Fruit fly (Drosophila melanogaster) whole organism, embryonic: ENCODE measurements around the gene SelG.

Source experiments
- Ada2b ChIP-seq: fragments of 200-800 bp; sonication (Bioruptor generic); IDR thresholded peaks from 2 replicates; pipeline ENCODE4 v1.3.6; 2022; ENCODE audit warnings: missing biosample characterization, missing genetic modification characterization
- Bdp1 ChIP-seq: fragments of 200-800 bp; sonication (Bioruptor generic); optimal IDR thresholded peaks from 3 replicates; lab custom pipeline; 2016; ENCODE audit warnings: missing biosample characterization, missing genetic modification characterization
- CG11398 ChIP-seq: fragments of 200-800 bp; sonication (Bioruptor generic); optimal IDR thresholded peaks from 2 replicates; lab custom pipeline; 2016; ENCODE audit warnings: missing biosample characterization, missing genetic modification characterization
- CG12744 ChIP-seq: fragments of 200-800 bp; sonication (Bioruptor generic); optimal IDR thresholded peaks from 2 replicates; lab custom pipeline; 2016; ENCODE audit warnings: missing biosample characterization, missing genetic modification characterization
- CG15269 ChIP-seq: fragments of 200-800 bp; sonication (Bioruptor generic); optimal IDR thresholded peaks from 2 replicates; lab custom pipeline; 2018; ENCODE audit warnings: missing biosample characterization, mild to moderate bottlenecking, missing genetic modification characterization, moderate library complexity
- CG15696 ChIP-seq: fragments of 200-800 bp; sonication (Bioruptor generic); optimal IDR thresholded peaks from 2 replicates; lab custom pipeline; 2019; ENCODE audit warnings: missing biosample characterization, mild to moderate bottlenecking, missing genetic modification characterization, moderate library complexity
- CG17361 ChIP-seq: fragments of 200-800 bp; sonication (Bioruptor generic); IDR thresholded peaks from 3 replicates; pipeline ENCODE4 v1.3.6; 2022; ENCODE audit warnings: missing biosample characterization, missing genetic modification characterization
- CG17612 ChIP-seq: fragments of 200-800 bp; sonication (Bioruptor generic); IDR thresholded peaks from 2 replicates; pipeline ENCODE4 v1.3.6; 2022; ENCODE audit warnings: missing biosample characterization, missing genetic modification characterization
- CG2678 ChIP-seq: fragments of 200-800 bp; sonication (Bioruptor generic); optimal IDR thresholded peaks from 3 replicates; lab custom pipeline; 2019; ENCODE audit warnings: missing biosample characterization, mild to moderate bottlenecking, missing genetic modification characterization, moderate library complexity
- CG2875 ChIP-seq: fragments of 200-800 bp; sonication (Bioruptor generic); optimal IDR thresholded peaks from 2 replicates; lab custom pipeline; 2017; ENCODE audit warnings: missing biosample characterization, mild to moderate bottlenecking, missing genetic modification characterization, missing genetic modification reagents
- CG32532 ChIP-seq: fragments of 200-800 bp; sonication (Bioruptor generic); IDR thresholded peaks from 2 replicates; pipeline ENCODE4 v1.3.6; 2022; ENCODE audit warnings: missing biosample characterization, missing genetic modification characterization
- CG33557 ChIP-seq: fragments of 200-800 bp; sonication (Bioruptor generic); optimal IDR thresholded peaks from 2 replicates; lab custom pipeline; 2019; ENCODE audit warnings: missing biosample characterization, mild to moderate bottlenecking, missing genetic modification characterization, moderate library complexity
- CG34422 ChIP-seq: fragments of 200-800 bp; sonication (Bioruptor generic); IDR thresholded peaks from 3 replicates; pipeline ENCODE4 v1.3.6; 2022; ENCODE audit warnings: missing biosample characterization, missing genetic modification characterization
- CG4730 ChIP-seq: fragments of 200-800 bp; sonication (Bioruptor generic); IDR thresholded peaks from 2 replicates; pipeline ENCODE4 v1.3.6; 2022; ENCODE audit warnings: missing biosample characterization, missing genetic modification characterization
- CG6765 ChIP-seq: fragments of 200-800 bp; sonication (Bioruptor generic); optimal IDR thresholded peaks from 3 replicates; lab custom pipeline; 2017; ENCODE audit warnings: missing biosample characterization, mild to moderate bottlenecking, missing genetic modification characterization
- CG7786 ChIP-seq: fragments of 200-800 bp; sonication (Bioruptor generic); optimal IDR thresholded peaks from 2 replicates; lab custom pipeline; 2016; ENCODE audit warnings: missing biosample characterization, missing genetic modification characterization
- CG8359 ChIP-seq: fragments of 200-800 bp; sonication (Bioruptor generic); optimal IDR thresholded peaks from 2 replicates; lab custom pipeline; 2017; ENCODE audit warnings: missing biosample characterization, mild to moderate bottlenecking, missing genetic modification characterization, borderline replicate concordance
- CG8765 ChIP-seq: fragments of 200-800 bp; sonication (Bioruptor generic); IDR thresholded peaks from 2 replicates; pipeline ENCODE4 v1.3.6; 2022; ENCODE audit warnings: missing biosample characterization, missing genetic modification characterization
- HLH4C ChIP-seq: fragments of 200-800 bp; sonication (Bioruptor generic); IDR thresholded peaks from 3 replicates; pipeline ENCODE4 v1.3.6; 2022; ENCODE audit warnings: missing biosample characterization, missing genetic modification characterization; ENCODE audit not compliant: partially characterized antibody
- HLHmδ ChIP-seq: fragments of 200-800 bp; sonication (Bioruptor generic); optimal IDR thresholded peaks from 2 replicates; lab custom pipeline; 2018; ENCODE audit warnings: missing biosample characterization, mild to moderate bottlenecking, missing genetic modification characterization, moderate library complexity
- Kr ChIP-seq: fragments of 200-800 bp; sonication (Bioruptor generic); optimal IDR thresholded peaks from 2 replicates; lab custom pipeline; 2017; ENCODE audit warnings: missing biosample characterization, mild to moderate bottlenecking, missing genetic modification characterization
- Lpt ChIP-seq: fragments of >200 bp; optimal IDR thresholded peaks from 2 replicates; lab custom pipeline; 2018; ENCODE audit warnings: missing biosample characterization, missing genetic modification characterization
- Neu2 ChIP-seq: fragments of 200-800 bp; sonication (Bioruptor generic); optimal IDR thresholded peaks from 3 replicates; lab custom pipeline; 2016; ENCODE audit warnings: missing biosample characterization, missing genetic modification characterization, borderline replicate concordance
- Nf-YC ChIP-seq: fragments of 200-800 bp; optimal IDR thresholded peaks from 3 replicates; lab custom pipeline; 2019; ENCODE audit warnings: missing biosample characterization, mild to moderate bottlenecking, missing genetic modification characterization, moderate library complexity
- Oaz ChIP-seq: fragments of 200-800 bp; sonication (Bioruptor generic); IDR thresholded peaks from 2 replicates; pipeline ENCODE4 v1.3.6; 2022; ENCODE audit warnings: missing biosample characterization, missing genetic modification characterization
- Sox102F ChIP-seq: fragments of 200-800 bp; sonication (Bioruptor generic); optimal IDR thresholded peaks from 2 replicates; lab custom pipeline; 2018; ENCODE audit warnings: missing biosample characterization, mild to moderate bottlenecking, missing genetic modification characterization, moderate library complexity
- abd-A ChIP-seq: fragments of 200-800 bp; sonication (Bioruptor generic); optimal IDR thresholded peaks from 3 replicates; lab custom pipeline; 2019; ENCODE audit warnings: missing biosample characterization, mild to moderate bottlenecking, missing genetic modification characterization, moderate library complexity
- br ChIP-seq: fragments of >200 bp; optimal IDR thresholded peaks from 2 replicates; lab custom pipeline; 2017
- cad ChIP-seq: fragments of >200 bp; optimal IDR thresholded peaks from 2 replicates; lab custom pipeline; 2017; ENCODE audit warnings: missing biosample characterization, missing genetic modification characterization
- crc ChIP-seq: fragments of 200-800 bp; sonication (Bioruptor generic); optimal IDR thresholded peaks from 2 replicates; lab custom pipeline; 2016; ENCODE audit warnings: missing biosample characterization, missing genetic modification characterization
- dpn ChIP-seq, 2 experiments: fragments of 200-800 bp; sonication (Bioruptor generic); optimal IDR thresholded peaks; 3 replicates each; lab custom pipeline; 2016; ENCODE audit warnings: missing biosample characterization in 2 of 2, missing genetic modification characterization in 2 of 2
- ewg ChIP-seq: fragments of 200-800 bp; sonication (Bioruptor generic); optimal IDR thresholded peaks from 3 replicates; lab custom pipeline; 2017; ENCODE audit warnings: mild to moderate bottlenecking, missing biosample characterization, missing genetic modification reagents, missing genetic modification characterization
- gsb-n ChIP-seq: fragments of 200-800 bp; sonication (Bioruptor generic); optimal IDR thresholded peaks from 3 replicates; lab custom pipeline; 2018; ENCODE audit warnings: missing biosample characterization, mild to moderate bottlenecking, missing genetic modification characterization
- h ChIP-seq: fragments of >200 bp; optimal IDR thresholded peaks from 2 replicates; lab custom pipeline; 2017
- ind ChIP-seq: fragments of 200-800 bp; sonication (Bioruptor generic); optimal IDR thresholded peaks from 3 replicates; lab custom pipeline; 2016; ENCODE audit warnings: missing biosample characterization, missing genetic modification characterization
- jumu ChIP-seq: fragments of 200-800 bp; sonication (Bioruptor generic); optimal IDR thresholded peaks from 3 replicates; lab custom pipeline; 2016; ENCODE audit warnings: missing biosample characterization, missing genetic modification characterization
- lola ChIP-seq, 3 experiments: fragments of >200 bp in 2 of 3; fragments of 200-800 bp in 1 of 3; sonication (Bioruptor generic) in 1 of 3; optimal IDR thresholded peaks; 2 replicates each; lab custom pipeline; 2017 to 2019; ENCODE audit warnings: missing biosample characterization in 3 of 3, missing genetic modification characterization in 3 of 3, mild to moderate bottlenecking in 1 of 3, moderate library complexity in 1 of 3
- lov ChIP-seq, 2 experiments: fragments of 200-800 bp in 1 of 2; fragments of >200 bp in 1 of 2; sonication (Bioruptor generic) in 1 of 2; IDR thresholded peaks in 1 of 2; optimal IDR thresholded peaks in 1 of 2; 2 replicates in 1 of 2; 3 replicates in 1 of 2; pipeline versions ENCODE4 v1.3.6 to Lab custom; 2017 to 2022; ENCODE audit warnings: missing biosample characterization in 1 of 2, missing genetic modification characterization in 1 of 2
- mam ChIP-seq: fragments of 200-800 bp; sonication (Bioruptor generic); optimal IDR thresholded peaks from 3 replicates; lab custom pipeline; 2016; ENCODE audit warnings: missing biosample characterization, missing genetic modification characterization
- nmo ChIP-seq: fragments of 200-800 bp; sonication (Bioruptor generic); optimal IDR thresholded peaks from 2 replicates; lab custom pipeline; 2018; ENCODE audit warnings: missing biosample characterization, mild to moderate bottlenecking, missing genetic modification characterization, moderate library complexity
- pros ChIP-seq: fragments of 200-800 bp; sonication (Bioruptor generic); optimal IDR thresholded peaks from 3 replicates; lab custom pipeline; 2019; ENCODE audit warnings: missing biosample characterization, mild to moderate bottlenecking, missing genetic modification characterization, moderate library complexity
- sna ChIP-seq: fragments of 200-800 bp; sonication (Bioruptor generic); IDR thresholded peaks from 2 replicates; pipeline ENCODE4 v1.3.6; 2022; ENCODE audit warnings: missing biosample characterization, missing genetic modification characterization; ENCODE audit not compliant: partially characterized antibody
- stc ChIP-seq: fragments of 200-800 bp; sonication (Bioruptor generic); IDR thresholded peaks from 2 replicates; pipeline ENCODE4 v1.3.6; 2022; ENCODE audit warnings: missing biosample characterization, missing genetic modification characterization
- stwl ChIP-seq: fragments of 200-800 bp; sonication (Bioruptor generic); optimal IDR thresholded peaks from 3 replicates; lab custom pipeline; 2018; ENCODE audit warnings: missing biosample characterization, mild to moderate bottlenecking, missing genetic modification characterization, moderate library complexity
- tin ChIP-seq: fragments of 200-800 bp; sonication (Bioruptor generic); optimal IDR thresholded peaks from 3 replicates; lab custom pipeline; 2016; ENCODE audit warnings: missing biosample characterization, missing genetic modification characterization
- tll ChIP-seq, 2 experiments: fragments of 200-800 bp in 1 of 2; fragments of >200 bp in 1 of 2; sonication (Bioruptor generic) in 1 of 2; optimal IDR thresholded peaks; 2 replicates each; lab custom pipeline; 2017 to 2019; ENCODE audit warnings: missing biosample characterization in 2 of 2, missing genetic modification characterization in 2 of 2, mild to moderate bottlenecking in 1 of 2, moderate library complexity in 1 of 2
- toy ChIP-seq: fragments of 200-800 bp; sonication (Bioruptor generic); IDR thresholded peaks from 2 replicates; pipeline ENCODE4 v1.3.6; 2022; ENCODE audit warnings: missing biosample characterization, missing genetic modification characterization
- trem ChIP-seq: fragments of 200-800 bp; optimal IDR thresholded peaks from 3 replicates; lab custom pipeline; 2019; ENCODE audit warnings: missing biosample characterization, mild to moderate bottlenecking, missing genetic modification characterization, moderate library complexity
- tup ChIP-seq: fragments of 200-800 bp; sonication (Bioruptor generic); optimal IDR thresholded peaks from 2 replicates; lab custom pipeline; 2016; ENCODE audit warnings: missing biosample characterization, mild to moderate bottlenecking, missing genetic modification characterization, moderate library complexity
- zen ChIP-seq: fragments of 200-800 bp; sonication (Bioruptor generic); optimal IDR thresholded peaks from 3 replicates; lab custom pipeline; 2018; ENCODE audit warnings: missing biosample characterization, mild to moderate bottlenecking, missing genetic modification characterization, moderate library complexity

Gene SelG

DNA sequence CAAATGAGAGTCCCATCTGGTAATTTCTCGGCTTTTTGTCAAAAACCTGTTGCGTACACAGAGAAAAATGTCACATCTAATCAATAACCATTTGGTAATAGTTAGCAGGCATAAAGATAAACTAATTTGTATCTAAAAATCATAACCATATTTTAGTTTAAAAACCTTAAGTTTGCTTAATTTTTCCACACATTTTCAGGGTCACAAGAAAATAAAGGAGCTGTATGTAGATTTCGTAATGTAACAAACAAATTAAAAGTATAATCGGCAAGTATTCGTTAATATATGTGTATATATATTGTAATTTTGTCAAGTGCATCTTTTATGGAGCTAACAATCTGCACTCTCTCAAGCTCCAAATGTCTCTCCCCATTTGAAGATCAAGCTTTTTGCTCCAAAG, 33.9 kb downstream of the SelG start (continued):
- TF ChIP-seq CG17361 (GFP tag; lab: Robert Waterston, UW), result peak; percentile 98
- TF ChIP-seq lov (optimal IDR thresholded peaks at IDR 0.05; lab: Kevin White, UChicago), result no peak
- 0 out of 3 replicates have a peak, but pooled peaks have one; percentile 20 for TF ChIP-seq lov (GFP tag; IDR thresholded peaks at IDR 0.05; lab: Robert Waterston, UW)
- TF ChIP-seq stwl (tag; lab: Kevin White, UChicago), result no peak
- peak; percentile 85 to 87 for TF ChIP-seq dpn (GFP tag; optimal IDR thresholded peaks at IDR 0.05; lab: Kevin White, UChicago)
- peak; percentile 84 for TF ChIP-seq gsb-n
- no peak for TF ChIP-seq Neu2
- peak; percentile 46 for TF ChIP-seq jumu (GFP tag; lab: Kevin White, UChicago)
- peak; percentile 32 for TF ChIP-seq pros (GFP tag; lab: Kevin White, UChicago)
- TF ChIP-seq CG2678 (tag; lab: Kevin White, UChicago), result peak; percentile 97
- TF ChIP-seq Sox102F (GFP tag; lab: Kevin White, UChicago), result peak; percentile 93
- TF ChIP-seq cad (GFP tag; lab: Kevin White, UChicago), result no peak
- TF ChIP-seq tin, result peak; percentile 75
- TF ChIP-seq CG8765 (GFP tag; lab: Robert Waterston, UW), result 0 out of 2 replicates have a peak, but pooled peaks have one; percentile 18
- peak; percentile 80 for TF ChIP-seq CG2875
- TF ChIP-seq HLHmδ, result no peak
- TF ChIP-seq HLH4C (GFP tag; lab: Robert Waterston, UW), result no peak
- no peak for TF ChIP-seq Lpt (GFP tag; lab: Kevin White, UChicago)
- TF ChIP-seq ewg, result peak; percentile 83
- peak; percentile 85 for TF ChIP-seq Nf-YC (tag; lab: Kevin White, UChicago)
- TF ChIP-seq mam (GFP tag; lab: Kevin White, UChicago), result peak; percentile 79
- TF ChIP-seq stc (GFP tag; lab: Robert Waterston, UW), result peak; percentile 86
- peak; percentile 79 for TF ChIP-seq trem (tag; lab: Kevin White, UChicago)
- no peak for TF ChIP-seq Kr (GFP tag; lab: Kevin White, UChicago)
- peak; percentile 61 for TF ChIP-seq CG7786 (GFP tag; lab: Kevin White, UChicago)
- peak; percentile 97 for TF ChIP-seq nmo (GFP tag; lab: Kevin White, UChicago)
- no peak for TF ChIP-seq tll (GFP tag; optimal IDR thresholded peaks at IDR 0.05; lab: Kevin White, UChicago)
- TF ChIP-seq Ada2b (GFP tag; lab: Robert Waterston, UW), result peak; percentile 81
- peak; percentile 62 for TF ChIP-seq CG17612 (GFP tag; lab: Robert Waterston, UW)
- TF ChIP-seq CG4730 (GFP tag; lab: Robert Waterston, UW), result peak; percentile 84
- peak; percentile 79 for TF ChIP-seq CG6765
- TF ChIP-seq abd-A (tag; lab: Kevin White, UChicago), result peak; percentile 74
- TF ChIP-seq Bdp1 (GFP tag; lab: Kevin White, UChicago), result peak; percentile 25
- TF ChIP-seq zen (tag; lab: Kevin White, UChicago), result peak; percentile 76
- peak; percentile 87 for TF ChIP-seq CG34422
- peak; percentile 26 for TF ChIP-seq CG11398
- TF ChIP-seq ind (GFP tag; lab: Kevin White, UChicago), result peak; percentile 82
- TF ChIP-seq CG15696 (tag; lab: Kevin White, UChicago), result peak; percentile 58
- peak; percentile 92 for TF ChIP-seq CG32532
- TF ChIP-seq sna (GFP tag; lab: Robert Waterston, UW), result no peak
- peak; percentile 62 for TF ChIP-seq CG12744 (GFP tag; lab: Kevin White, UChicago)
- no peak for TF ChIP-seq br (lab: Kevin White, UChicago)
- no peak for TF ChIP-seq tup (GFP tag; lab: Kevin White, UChicago)
- TF ChIP-seq CG8359, result peak; percentile 74
- TF ChIP-seq CG33557 (GFP tag; lab: Kevin White, UChicago), result peak; percentile 79
- peak; percentile 93 for TF ChIP-seq CG15269
- TF ChIP-seq h (lab: Kevin White, UChicago), result no peak
- peak; percentile 65 for TF ChIP-seq toy (GFP tag; lab: Robert Waterston, UW)
- TF ChIP-seq Oaz (GFP tag; lab: Robert Waterston, UW), result peak; percentile 60
- peak in 1 of 3 experiments; percentile 93 for TF ChIP-seq lola (GFP tag; optimal IDR thresholded peaks at IDR 0.05; lab: Kevin White, UChicago)
- peak; percentile 63 for TF ChIP-seq crc (GFP tag; lab: Kevin White, UChicago)
